Worm (Caenorhabditis elegans): ENCODE measurements around the gene cyn-16.
A peak's percentile ranks its signal among the peaks of the same experiment; 100 is the strongest.

The cyn-16 gene

ce11 chrII:12036516-12036915 is at the start of gene cyn-16:
Gene cyn-16 (minus strand): TSS chrII:12036742.
- TF ChIP-seq ztf-29 (GFP tag; IDR thresholded peaks at IDR 0.05): no peak
- 0 out of 2 replicates have a peak, but pooled peaks have one; percentile 15 for TF ChIP-seq T22C8.4 (GFP tag; IDR thresholded peaks at IDR 0.05)

ce11 chrII:12081454-12081853 is 44.9 kb upstream of the cyn-16 start:
- TF ChIP-seq med-1 (GFP tag; optimal IDR thresholded peaks at IDR 0.05; ENCODE audit: insufficient read depth) (no peak), flt-1 (GFP tag; IDR thresholded peaks at IDR 0.05) (no peak), cog-1 (tag; optimal IDR thresholded peaks at IDR 0.05) (no peak), T22C8.4 (GFP tag; IDR thresholded peaks at IDR 0.05) (no peak), klf-2 (GFP tag; conservative IDR thresholded peaks at IDR 0.05) (no peak), ztf-23 (GFP tag; IDR thresholded peaks at IDR 0.05) (no peak), tab-1 (GFP tag; IDR thresholded peaks at IDR 0.05) (no peak), ref-1 (GFP tag; conservative IDR thresholded peaks at IDR 0.05) (no peak), ztf-29 (GFP tag; IDR thresholded peaks at IDR 0.05) (no peak)

DNA sequence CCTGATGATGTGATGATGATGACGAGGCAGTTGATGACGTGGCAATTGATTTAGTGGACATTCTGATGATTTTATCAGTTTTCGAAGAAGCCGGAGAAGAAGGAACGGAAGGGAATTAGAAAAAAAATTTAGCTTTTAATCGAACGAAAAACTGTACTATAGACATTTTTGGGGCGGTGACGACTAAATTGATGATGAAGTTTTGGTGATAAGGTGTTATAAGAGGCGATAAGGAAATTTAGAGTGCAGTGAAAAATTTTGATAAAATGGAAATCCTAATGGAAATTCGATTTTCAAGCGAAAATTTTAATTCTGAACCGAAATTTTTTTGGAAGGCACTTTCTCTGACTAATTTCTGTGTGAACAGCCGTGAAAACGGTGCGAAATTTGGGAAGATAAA is 43.5 kb upstream of the cyn-16 start:
- TF ChIP-seq ztf-29 (GFP tag; IDR thresholded peaks at IDR 0.05) (no peak), T22C8.4 (GFP tag; IDR thresholded peaks at IDR 0.05) (no peak), cog-1 (tag; optimal IDR thresholded peaks at IDR 0.05) (no peak), ref-1 (GFP tag; conservative IDR thresholded peaks at IDR 0.05) (no peak), flt-1 (GFP tag; IDR thresholded peaks at IDR 0.05) (no peak), tab-1 (GFP tag; IDR thresholded peaks at IDR 0.05) (no peak), ztf-23 (GFP tag; IDR thresholded peaks at IDR 0.05) (no peak), klf-2 (GFP tag; conservative IDR thresholded peaks at IDR 0.05) (no peak), med-1 (GFP tag; optimal IDR thresholded peaks at IDR 0.05; ENCODE audit: insufficient read depth) (no peak)

ce11 chrII:12077281-12077680 is 40.7 kb upstream of the cyn-16 start:
- no peak for TF ChIP-seq ztf-23 (GFP tag; IDR thresholded peaks at IDR 0.05)
- no peak for TF ChIP-seq cog-1 (tag; optimal IDR thresholded peaks at IDR 0.05)
- no peak for TF ChIP-seq med-1 (GFP tag; optimal IDR thresholded peaks at IDR 0.05; ENCODE audit: insufficient read depth)
- TF ChIP-seq ztf-29 (GFP tag; IDR thresholded peaks at IDR 0.05): no peak
- TF ChIP-seq tab-1 (GFP tag; IDR thresholded peaks at IDR 0.05): no peak
- no peak for TF ChIP-seq ref-1 (GFP tag; conservative IDR thresholded peaks at IDR 0.05)
- TF ChIP-seq T22C8.4 (GFP tag; IDR thresholded peaks at IDR 0.05): no peak
- TF ChIP-seq flt-1 (GFP tag; IDR thresholded peaks at IDR 0.05): no peak
- no peak for TF ChIP-seq klf-2 (GFP tag; conservative IDR thresholded peaks at IDR 0.05)

ce11 chrII:12076355-12076754 is 39.8 kb upstream of the cyn-16 start:
- TF ChIP-seq ref-1 (GFP tag; conservative IDR thresholded peaks at IDR 0.05): no peak
- TF ChIP-seq flt-1 (GFP tag; IDR thresholded peaks at IDR 0.05): 0 out of 2 replicates have a peak, but pooled peaks have one; percentile 38

DNA sequence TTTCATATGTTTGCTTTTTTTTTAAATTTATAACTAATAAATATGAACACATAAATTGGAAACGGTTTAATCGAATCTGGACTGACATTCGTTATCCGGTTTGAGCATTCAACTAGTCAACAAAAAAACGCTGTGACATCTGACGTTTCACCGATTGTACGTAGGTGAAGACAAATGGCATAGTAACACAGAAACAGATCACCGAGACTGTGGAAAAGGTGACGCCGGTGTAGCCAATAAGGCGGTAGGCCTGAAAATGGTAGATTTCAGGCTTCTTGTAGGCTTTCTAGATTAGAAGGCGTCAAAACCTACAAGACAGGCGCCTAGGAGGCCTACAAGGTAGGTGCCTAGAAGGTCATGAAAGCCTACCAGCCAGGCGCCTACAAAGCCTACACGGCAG is 34.7 kb upstream of the cyn-16 start:
- TF ChIP-seq tab-1 (GFP tag; IDR thresholded peaks at IDR 0.05) (no peak), ref-1 (GFP tag; conservative IDR thresholded peaks at IDR 0.05) (no peak), flt-1 (GFP tag; IDR thresholded peaks at IDR 0.05) (no peak), cog-1 (tag; optimal IDR thresholded peaks at IDR 0.05) (no peak), med-1 (GFP tag; optimal IDR thresholded peaks at IDR 0.05; ENCODE audit: insufficient read depth) (no peak), klf-2 (GFP tag; conservative IDR thresholded peaks at IDR 0.05) (no peak), T22C8.4 (GFP tag; IDR thresholded peaks at IDR 0.05) (no peak), ztf-23 (GFP tag; IDR thresholded peaks at IDR 0.05) (no peak), ztf-29 (GFP tag; IDR thresholded peaks at IDR 0.05) (no peak)

ce11 chrII:12067451-12068076 is 31.0 kb upstream of the cyn-16 start, which contains the start of gene Y17G7B.22:
Gene Y17G7B.22 (plus strand): TSS chrII:12068026.
- TF ChIP-seq ztf-29 (GFP tag; IDR thresholded peaks at IDR 0.05) (no peak), tab-1 (GFP tag; IDR thresholded peaks at IDR 0.05) (no peak), cog-1 (tag; optimal IDR thresholded peaks at IDR 0.05) (no peak), ref-1 (GFP tag; conservative IDR thresholded peaks at IDR 0.05) (no peak), T22C8.4 (GFP tag; IDR thresholded peaks at IDR 0.05) (no peak), flt-1 (GFP tag; IDR thresholded peaks at IDR 0.05) (no peak), med-1 (GFP tag; optimal IDR thresholded peaks at IDR 0.05; ENCODE audit: insufficient read depth) (no peak), ztf-23 (GFP tag; IDR thresholded peaks at IDR 0.05) (no peak), klf-2 (GFP tag; conservative IDR thresholded peaks at IDR 0.05) (no peak)

DNA sequence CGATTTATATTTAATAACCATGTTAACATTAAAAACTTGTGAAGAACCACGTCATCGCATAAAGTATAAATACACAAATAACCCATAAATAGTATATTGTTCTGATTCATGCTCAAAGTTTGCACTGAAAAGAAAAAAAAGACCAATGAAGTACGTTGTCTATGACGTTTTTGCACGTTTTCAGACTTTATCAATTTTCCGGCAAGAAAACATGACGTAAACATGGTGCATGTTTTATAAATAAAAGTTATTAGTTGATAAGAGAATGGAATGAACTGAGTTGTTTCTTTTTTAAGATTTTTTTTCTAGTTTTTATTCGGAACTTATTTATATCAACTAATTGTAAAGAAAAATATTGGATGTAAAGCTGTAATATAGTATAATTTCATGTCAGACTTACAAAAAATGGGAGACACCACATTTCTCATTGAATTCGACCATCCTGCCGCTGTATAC is 28.2 kb upstream of the cyn-16 start, which contains the start of gene arrd-8:
Gene arrd-8, plus strand, starts transcription at position 406 of the 456 bp plus-strand sequence.
- no peak for TF ChIP-seq cog-1 (tag; optimal IDR thresholded peaks at IDR 0.05)
- TF ChIP-seq T22C8.4 (GFP tag; IDR thresholded peaks at IDR 0.05): no peak
- no peak for TF ChIP-seq ref-1 (GFP tag; conservative IDR thresholded peaks at IDR 0.05)
- no peak for TF ChIP-seq tab-1 (GFP tag; IDR thresholded peaks at IDR 0.05)
- no peak for TF ChIP-seq flt-1 (GFP tag; IDR thresholded peaks at IDR 0.05)
- no peak for TF ChIP-seq ztf-23 (GFP tag; IDR thresholded peaks at IDR 0.05)
- TF ChIP-seq klf-2 (GFP tag; conservative IDR thresholded peaks at IDR 0.05): no peak
- no peak for TF ChIP-seq med-1 (GFP tag; optimal IDR thresholded peaks at IDR 0.05; ENCODE audit: insufficient read depth)
- TF ChIP-seq ztf-29 (GFP tag; IDR thresholded peaks at IDR 0.05): no peak

ce11 chrII:12063076-12063475 is 26.5 kb upstream of the cyn-16 start:
- TF ChIP-seq T22C8.4 (GFP tag; IDR thresholded peaks at IDR 0.05) (no peak), ztf-23 (GFP tag; IDR thresholded peaks at IDR 0.05) (no peak), ztf-29 (GFP tag; IDR thresholded peaks at IDR 0.05) (no peak), med-1 (GFP tag; optimal IDR thresholded peaks at IDR 0.05; ENCODE audit: insufficient read depth) (no peak), klf-2 (GFP tag; conservative IDR thresholded peaks at IDR 0.05) (no peak), flt-1 (GFP tag; IDR thresholded peaks at IDR 0.05) (no peak), tab-1 (GFP tag; IDR thresholded peaks at IDR 0.05) (no peak), ref-1 (GFP tag; conservative IDR thresholded peaks at IDR 0.05) (no peak), cog-1 (tag; optimal IDR thresholded peaks at IDR 0.05) (no peak)

DNA sequence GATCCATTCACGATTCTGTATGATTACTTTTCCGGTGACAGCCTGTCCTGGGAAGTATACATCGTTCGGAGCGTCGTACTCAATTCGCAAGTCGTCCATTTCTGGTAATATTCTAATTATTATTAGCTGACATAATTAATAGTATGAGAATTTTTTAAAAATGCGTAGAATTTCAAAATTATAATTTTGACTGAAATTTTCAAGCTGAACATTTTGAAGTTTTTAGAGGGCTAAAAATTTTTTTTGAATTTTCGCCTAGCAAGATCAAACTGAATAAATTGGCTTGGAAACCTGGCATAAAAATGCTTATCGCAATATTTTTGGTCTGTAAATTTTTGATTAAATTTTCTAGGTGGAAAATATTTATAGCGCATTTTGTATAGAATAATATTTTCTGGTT is 26.0 kb upstream of the cyn-16 start, which contains the start of gene arrd-7:
Gene arrd-7, minus strand, starts transcription at position 101 of the 400 bp plus-strand sequence.
- TF ChIP-seq tab-1 (GFP tag; IDR thresholded peaks at IDR 0.05) (no peak), med-1 (GFP tag; optimal IDR thresholded peaks at IDR 0.05; ENCODE audit: insufficient read depth) (no peak), ztf-29 (GFP tag; IDR thresholded peaks at IDR 0.05) (no peak), ztf-23 (GFP tag; IDR thresholded peaks at IDR 0.05) (no peak)

All from whole organism, midembryonic.